Fruit fly (Drosophila melanogaster): ENCODE data around the gene CCT2.
A peak's percentile ranks its signal among the peaks of the same experiment; 100 is the strongest.

Gene CCT2

dm6 chrX:9141219-9141618 is 51.9 kb downstream of the CCT2 start (continued):
- peak; percentile 79 for TF ChIP-seq CG1621 (tag; optimal IDR thresholded peaks at IDR 0.05)
- no peak for TF ChIP-seq CG6276 (GFP tag; optimal IDR thresholded peaks at IDR 0.05)
- TF ChIP-seq Eip78C (GFP tag) = peak; percentile 96
- TF ChIP-seq eg (GFP tag; IDR thresholded peaks at IDR 0.05) = peak; percentile 91
- peak; percentile 90 for TF ChIP-seq CG6163 (GFP tag; IDR thresholded peaks at IDR 0.05)
- no peak for TF ChIP-seq fkh (GFP tag; optimal IDR thresholded peaks at IDR 0.05)
- no peak for TF ChIP-seq Eip93F (GFP tag; optimal IDR thresholded peaks at IDR 0.05)
- peak; percentile 68 for TF ChIP-seq OdsH (GFP tag; optimal IDR thresholded peaks at IDR 0.05)
- TF ChIP-seq Hr39 (GFP tag; optimal IDR thresholded peaks at IDR 0.05) = peak; percentile 73
- TF ChIP-seq salr (GFP tag; optimal IDR thresholded peaks at IDR 0.05) = peak; percentile 26 to 69
- TF ChIP-seq lz (GFP tag; optimal IDR thresholded peaks at IDR 0.05) = peak; percentile 63
- no peak for TF ChIP-seq CG16779 (tag; optimal IDR thresholded peaks at IDR 0.05)
- TF ChIP-seq CG6854 (GFP tag; optimal IDR thresholded peaks at IDR 0.05) = no peak
- TF ChIP-seq achi (GFP tag; optimal IDR thresholded peaks at IDR 0.05) = peak; percentile 71
- peak; percentile 68 for TF ChIP-seq Hr4 (GFP tag; optimal IDR thresholded peaks at IDR 0.05)
- TF ChIP-seq spab (GFP tag; optimal IDR thresholded peaks at IDR 0.05) = no peak
- peak; percentile 78 for TF ChIP-seq CG9139 (GFP tag; optimal IDR thresholded peaks at IDR 0.05)
- TF ChIP-seq CG11762 (GFP tag; optimal IDR thresholded peaks at IDR 0.05; ENCODE audit: insufficient read depth) = peak; percentile 33
- no peak for TF ChIP-seq svp (GFP tag)
- TF ChIP-seq vri (GFP tag; optimal IDR thresholded peaks at IDR 0.05) = peak; percentile 23
- peak; percentile 75 for TF ChIP-seq Eip75B (GFP tag; optimal IDR thresholded peaks at IDR 0.05)
- peak; percentile 56 for TF ChIP-seq Ets21C (GFP tag; optimal IDR thresholded peaks at IDR 0.05)

DNA sequence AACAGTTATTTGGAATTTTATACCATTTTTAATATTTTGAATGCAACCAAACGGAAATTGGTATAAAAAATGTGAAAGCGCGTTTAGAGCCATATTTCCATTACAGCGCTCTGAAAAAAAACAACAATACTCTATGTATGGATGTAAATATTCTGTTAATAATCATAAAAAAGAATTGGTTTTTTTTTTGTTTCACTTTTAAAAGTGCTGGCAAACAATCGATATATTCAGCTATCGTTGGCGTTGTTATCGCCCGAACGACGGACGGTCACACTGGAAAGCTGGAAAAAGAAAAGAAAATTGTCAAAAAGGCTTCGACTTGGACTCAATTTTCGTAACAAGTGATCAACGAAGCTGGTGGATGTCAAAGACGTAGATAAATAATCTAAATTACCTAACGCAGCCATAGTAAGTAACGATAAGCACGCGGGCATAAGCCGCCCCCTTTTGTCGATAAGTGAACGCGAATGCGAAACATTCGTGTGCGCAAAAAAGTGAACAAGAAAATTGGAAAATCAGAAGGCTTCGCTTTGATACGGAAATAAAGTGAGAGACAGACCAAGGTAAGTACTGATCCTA is 53.0 kb downstream of the CCT2 start, which contains the start of gene CG7065:
CG7065 (plus strand) TSS at position 270 of the 579 bp plus-strand sequence.
- TF ChIP-seq CG7368 (GFP tag; optimal IDR thresholded peaks at IDR 0.05) (no peak), CG6276 (GFP tag; optimal IDR thresholded peaks at IDR 0.05) (no peak), topi (GFP tag; optimal IDR thresholded peaks at IDR 0.05) (peak; percentile 2), Sox14 (GFP tag; optimal IDR thresholded peaks at IDR 0.05) (peak; percentile 8), Eip78C (GFP tag) (peak; percentile 27)
